Fruit fly (Drosophila melanogaster) whole organism, wandering third instar larva: ENCODE data around the gene Dd.

Experiments
- Abd-B ChIP-seq: fragments of >200 bp; optimal IDR thresholded peaks from 2 replicates; lab custom pipeline; 2017; ENCODE audit warnings: missing biosample characterization, missing genetic modification characterization
- CG32264 ChIP-seq: fragments of 200-800 bp; sonication (Bioruptor generic); optimal IDR thresholded peaks from 2 replicates; lab custom pipeline; 2016; ENCODE audit warnings: missing biosample characterization, missing genetic modification characterization
- CG9705 ChIP-seq: fragments of 200-800 bp; sonication (Bioruptor generic); optimal IDR thresholded peaks from 2 replicates; lab custom pipeline; 2018; ENCODE audit warnings: missing biosample characterization, mild to moderate bottlenecking, missing genetic modification characterization
- CrebA ChIP-seq: fragments of 200-800 bp; sonication (Bioruptor generic); optimal IDR thresholded peaks from 2 replicates; lab custom pipeline; 2016; ENCODE audit warnings: missing biosample characterization, mild to moderate bottlenecking, missing genetic modification characterization, borderline replicate concordance
- Dfd ChIP-seq: fragments of >200 bp; optimal IDR thresholded peaks from 2 replicates; lab custom pipeline; 2017; ENCODE audit warnings: missing biosample characterization, missing genetic modification characterization
- Dif ChIP-seq: fragments of 200-275, 200-300 bp; sonication (Bioruptor generic); optimal IDR thresholded peaks from 2 replicates; lab custom pipeline; 2018; ENCODE audit warnings: missing biosample characterization, missing genetic modification characterization; ENCODE audit not compliant: partially characterized antibody
- GATAd ChIP-seq: sonication (Bioruptor generic); optimal IDR thresholded peaks from 2 replicates; lab custom pipeline; 2016; ENCODE audit warnings: missing biosample characterization, missing genetic modification characterization
- HLH106 ChIP-seq: fragments of 200-800 bp; optimal IDR thresholded peaks from 3 replicates; lab custom pipeline; 2019; ENCODE audit warnings: missing biosample characterization, mild to moderate bottlenecking, missing genetic modification characterization, moderate library complexity
- Hnf4 ChIP-seq: fragments of 200-800 bp; sonication (Bioruptor generic); optimal IDR thresholded peaks from 2 replicates; lab custom pipeline; 2016; ENCODE audit warnings: missing biosample characterization, mild to moderate bottlenecking, missing genetic modification characterization
- Hr78 ChIP-seq: fragments of >200 bp; optimal IDR thresholded peaks from 2 replicates; lab custom pipeline; 2017; ENCODE audit warnings: missing biosample characterization, missing genetic modification characterization
- Hr83 ChIP-seq: fragments of 200-300 bp; sonication (Bioruptor generic); optimal IDR thresholded peaks from 2 replicates; lab custom pipeline; 2016; ENCODE audit warnings: missing biosample characterization, mild to moderate bottlenecking, missing genetic modification characterization, moderate library complexity; ENCODE audit not compliant: poor library complexity, severe bottlenecking
- Jra ChIP-seq: sonication (Bioruptor generic); optimal IDR thresholded peaks from 2 replicates; lab custom pipeline; 2016; ENCODE audit warnings: missing biosample characterization, missing genetic modification characterization
- Mio ChIP-seq: sonication (Bioruptor generic); optimal IDR thresholded peaks from 2 replicates; lab custom pipeline; 2016; ENCODE audit warnings: missing biosample characterization, missing genetic modification characterization
- Myc ChIP-seq: fragments of >200 bp; optimal IDR thresholded peaks from 2 replicates; lab custom pipeline; 2017
- N ChIP-seq: fragments of >200 bp; optimal IDR thresholded peaks from 2 replicates; lab custom pipeline; 2018; ENCODE audit warnings: missing biosample characterization, missing external identifiers, missing genetic modification characterization
- OdsH ChIP-seq: fragments of 200-800 bp; sonication (Bioruptor generic); optimal IDR thresholded peaks from 2 replicates; lab custom pipeline; 2016; ENCODE audit warnings: missing biosample characterization, mild to moderate bottlenecking, missing genetic modification characterization
- Rel ChIP-seq, 2 experiments: fragments of 200-800 bp; sonication (Bioruptor generic) in 1 of 2; optimal IDR thresholded peaks; 2 replicates in 1 of 2; 3 replicates in 1 of 2; lab custom pipeline; 2016 to 2019; ENCODE audit warnings: mild to moderate bottlenecking in 2 of 2, missing biosample characterization in 2 of 2, missing genetic modification characterization in 2 of 2, moderate library complexity in 1 of 2
- Sp1 ChIP-seq: fragments of 200-800 bp; sonication (Bioruptor generic); optimal IDR thresholded peaks from 3 replicates; lab custom pipeline; 2019; ENCODE audit warnings: missing biosample characterization, mild to moderate bottlenecking, missing genetic modification characterization, moderate library complexity
- Vsx2 ChIP-seq: fragments of 200-300, 225-300 bp; sonication (Bioruptor generic); optimal IDR thresholded peaks from 2 replicates; lab custom pipeline; 2018; ENCODE audit warnings: missing biosample characterization, missing genetic modification characterization; ENCODE audit not compliant: partially characterized antibody
- br ChIP-seq: fragments of 200-800 bp; sonication (Bioruptor generic); optimal IDR thresholded peaks from 2 replicates; lab custom pipeline; 2016; ENCODE audit warnings: missing biosample characterization, missing genetic modification characterization
- brk ChIP-seq: fragments of 200-800 bp; sonication (Bioruptor generic); optimal IDR thresholded peaks from 2 replicates; lab custom pipeline; 2016; ENCODE audit warnings: missing biosample characterization, mild to moderate bottlenecking, missing genetic modification characterization
- dl ChIP-seq, 2 experiments: fragments of 175-275, 200-275 bp in 1 of 2; fragments of 200-275 bp in 1 of 2; sonication (Bioruptor generic); optimal IDR thresholded peaks; lab custom pipeline; 2018; ENCODE audit warnings: mild to moderate bottlenecking in 2 of 2, missing biosample characterization in 2 of 2, missing genetic modification characterization in 2 of 2, moderate library complexity in 2 of 2; ENCODE audit not compliant: partially characterized antibody in 2 of 2, insufficient read depth in 1 of 2
- dmrt93B ChIP-seq: fragments of 200-800 bp; sonication (Bioruptor generic); optimal IDR thresholded peaks from 2 replicates; lab custom pipeline; 2018; ENCODE audit warnings: missing biosample characterization, mild to moderate bottlenecking, missing genetic modification characterization
- dsf ChIP-seq: sonication (Bioruptor generic); optimal IDR thresholded peaks from 2 replicates; lab custom pipeline; 2016; ENCODE audit warnings: missing biosample characterization, missing genetic modification characterization, borderline replicate concordance
- ey ChIP-seq: fragments of 200-800 bp; sonication (Bioruptor generic); optimal IDR thresholded peaks from 2 replicates; lab custom pipeline; 2016; ENCODE audit warnings: missing biosample characterization, missing genetic modification characterization
- foxo ChIP-seq, 2 experiments: fragments of 200-800 bp; sonication (Bioruptor generic); optimal IDR thresholded peaks; 2 replicates in 1 of 2; 3 replicates in 1 of 2; lab custom pipeline; 2016 to 2017; ENCODE audit warnings: missing biosample characterization in 2 of 2, missing genetic modification characterization in 2 of 2
- fru ChIP-seq: fragments of 200-800 bp; sonication (Bioruptor generic); optimal IDR thresholded peaks from 3 replicates; lab custom pipeline; 2016; ENCODE audit warnings: missing biosample characterization, mild to moderate bottlenecking, missing genetic modification characterization
- h ChIP-seq: fragments of 200-800 bp; sonication (Bioruptor generic); optimal IDR thresholded peaks from 3 replicates; lab custom pipeline; 2016; ENCODE audit warnings: missing biosample characterization, mild to moderate bottlenecking, missing genetic modification characterization
- jim ChIP-seq: fragments of 175-275, 200-325 bp; sonication (Bioruptor generic); optimal IDR thresholded peaks from 2 replicates; lab custom pipeline; 2016; ENCODE audit warnings: missing biosample characterization, mild to moderate bottlenecking, missing genetic modification characterization
- lola ChIP-seq: fragments of >200 bp; optimal IDR thresholded peaks from 2 replicates; lab custom pipeline; 2017; ENCODE audit warnings: missing biosample characterization, missing genetic modification characterization
- pan ChIP-seq: fragments of >200 bp; optimal IDR thresholded peaks from 2 replicates; lab custom pipeline; 2017
- psq ChIP-seq: fragments of 200-800 bp; sonication (Bioruptor generic); optimal IDR thresholded peaks from 3 replicates; lab custom pipeline; 2017; ENCODE audit warnings: missing biosample characterization, mild to moderate bottlenecking, missing genetic modification characterization, moderate library complexity
- rgr ChIP-seq: fragments of 200-800 bp; sonication (Bioruptor generic); optimal IDR thresholded peaks from 3 replicates; lab custom pipeline; 2016; ENCODE audit warnings: missing biosample characterization, mild to moderate bottlenecking, missing genetic modification characterization
- sage ChIP-seq: fragments of 200-800 bp; sonication (Bioruptor generic); optimal IDR thresholded peaks from 2 replicates; lab custom pipeline; 2016; ENCODE audit warnings: missing biosample characterization, mild to moderate bottlenecking, missing genetic modification characterization
- sv ChIP-seq: fragments of 200-800 bp; sonication (Bioruptor generic); optimal IDR thresholded peaks from 3 replicates; lab custom pipeline; 2016; ENCODE audit warnings: missing biosample characterization, missing genetic modification characterization
- tai ChIP-seq: sonication (Bioruptor generic); optimal IDR thresholded peaks from 2 replicates; lab custom pipeline; 2016; ENCODE audit warnings: missing biosample characterization, missing genetic modification characterization
- usp ChIP-seq: fragments of >200 bp; optimal IDR thresholded peaks from 2 replicates; lab custom pipeline; 2017; ENCODE audit warnings: missing biosample characterization, missing genetic modification characterization
- woc ChIP-seq: sonication (Bioruptor generic); optimal IDR thresholded peaks from 2 replicates; lab custom pipeline; 2016; ENCODE audit warnings: missing biosample characterization, mild to moderate bottlenecking, missing genetic modification characterization

The Dd gene

dm6 chrX:21368410-21368918 lies 44.7 kb upstream of the Dd start (continued):
- TF ChIP-seq CG32264 (GFP tag; lab: Kevin White, UChicago) (no peak), brk (GFP tag; lab: Kevin White, UChicago) (no peak)
- TF ChIP-seq, all 38 proteins: peak for 9

dm6 chrX:21367363-21368072 lies 43.7 kb upstream of the Dd start:
- peak; percentile 92 for TF ChIP-seq brk (GFP tag; lab: Kevin White, UChicago)
- TF ChIP-seq Myc (lab: Kevin White, UChicago), result no peak
- peak; percentile 95 for TF ChIP-seq sv (GFP tag; lab: Kevin White, UChicago)
- peak; percentile 98 for TF ChIP-seq dmrt93B (GFP tag; lab: Kevin White, UChicago)
- peak; percentile 80 for TF ChIP-seq Mio (GFP tag; lab: Kevin White, UChicago)
- peak; percentile 99 for TF ChIP-seq br (GFP tag; lab: Kevin White, UChicago)
- peak; percentile 14 for TF ChIP-seq Hr83 (GFP tag; lab: Kevin White, UChicago)
- peak; percentile 78 for TF ChIP-seq dsf (GFP tag; lab: Kevin White, UChicago)
- peak; percentile 98 for TF ChIP-seq OdsH
- TF ChIP-seq fru (GFP tag; lab: Kevin White, UChicago), result peak; percentile 99
- peak; percentile 92 for TF ChIP-seq Jra (GFP tag; lab: Kevin White, UChicago)
- peak; percentile 96 for TF ChIP-seq woc
- TF ChIP-seq GATAd (GFP tag; lab: Kevin White, UChicago), result peak; percentile 68
- TF ChIP-seq h (GFP tag; lab: Kevin White, UChicago), result peak; percentile 99
- TF ChIP-seq sage (GFP tag; lab: Kevin White, UChicago), result peak; percentile 95
- no peak for TF ChIP-seq N
- TF ChIP-seq CrebA (GFP tag; lab: Kevin White, UChicago), result no peak
- peak; percentile 99 for TF ChIP-seq Sp1 (GFP tag; lab: Kevin White, UChicago)
- TF ChIP-seq foxo (GFP tag; optimal IDR thresholded peaks at IDR 0.05; lab: Kevin White, UChicago), result peak; percentile 84 to 99
- TF ChIP-seq jim (GFP tag; lab: Kevin White, UChicago), result peak; percentile 23
- no peak for TF ChIP-seq Hr78 (GFP tag; lab: Kevin White, UChicago)
- TF ChIP-seq rgr (GFP tag; lab: Kevin White, UChicago), result peak; percentile 98
- peak; percentile 95 for TF ChIP-seq psq (GFP tag; lab: Kevin White, UChicago)
- TF ChIP-seq ey (GFP tag; lab: Kevin White, UChicago), result peak; percentile 98
- no peak for TF ChIP-seq pan (lab: Kevin White, UChicago)
- no peak for TF ChIP-seq Vsx2
- TF ChIP-seq Abd-B, result no peak
- TF ChIP-seq HLH106 (tag; lab: Kevin White, UChicago), result peak; percentile 98
- TF ChIP-seq dl (GFP tag; optimal IDR thresholded peaks at IDR 0.05; lab: Kevin White, UChicago; ENCODE audit: insufficient read depth in 1 of 2, partially characterized antibody in 2 of 2), result no peak
- TF ChIP-seq CG9705 (GFP tag; lab: Kevin White, UChicago), result peak; percentile 99
- TF ChIP-seq Hnf4 (GFP tag; lab: Kevin White, UChicago), result peak; percentile 96
- no peak for TF ChIP-seq lola (GFP tag; lab: Kevin White, UChicago)
- TF ChIP-seq CG32264 (GFP tag; lab: Kevin White, UChicago), result peak; percentile 91
- peak; percentile 93 for TF ChIP-seq tai (GFP tag; lab: Kevin White, UChicago)
- peak; percentile 83 for TF ChIP-seq Dfd (GFP tag; lab: Kevin White, UChicago)
- TF ChIP-seq Rel (GFP tag; optimal IDR thresholded peaks at IDR 0.05; lab: Kevin White, UChicago), result peak; percentile 94
- TF ChIP-seq Rel (tag; optimal IDR thresholded peaks at IDR 0.05; lab: Kevin White, UChicago), result peak; percentile 90
- TF ChIP-seq usp (GFP tag; lab: Kevin White, UChicago), result no peak
- TF ChIP-seq Dif (GFP tag; lab: Kevin White, UChicago), result peak; percentile 26
